Worm (Caenorhabditis elegans) whole organism, L4/young adult: Measurements from ENCODE around the gene pnn-1.

Source experiments
- W03F9.2 ChIP-seq: fragments of 150-350 bp; optimal IDR thresholded peaks from 2 replicates; lab custom pipeline; 2014; ENCODE audit warnings: missing biosample characterization, missing genetic modification characterization
- dao-5 ChIP-seq: sonication (generic microtip); optimal IDR thresholded peaks from 2 replicates; lab custom pipeline; 2016; ENCODE audit warnings: missing genotype, missing genetic modification characterization, moderate library complexity, missing compliant biosample characterization
- him-1 ChIP-seq: sonication (generic microtip); optimal IDR thresholded peaks from 2 replicates; lab custom pipeline; 2016; ENCODE audit warnings: missing genotype, missing genetic modification reagents, missing genetic modification characterization, missing compliant biosample characterization

The pnn-1 gene

ce11 chrV:12995269-12995668 lies 24.4 kb downstream of the pnn-1 start, which contains the start of gene far-5:
Gene far-5 (plus strand): TSS chrV:12995569.
- no peak for TF ChIP-seq dao-5 (tag; lab: Kevin White, UChicago)
- no peak for TF ChIP-seq him-1
- no peak for TF ChIP-seq W03F9.2 (tag; lab: Kevin White, UChicago)

- no peak for TF ChIP-seq W03F9.2 (tag; lab: Kevin White, UChicago)
- TF ChIP-seq dao-5 (tag; lab: Kevin White, UChicago) = no peak
- TF ChIP-seq him-1 = no peak
Observed at ce11 chrV:12997422-12997821, 26.5 kb downstream of the pnn-1 start, which contains the start of gene far-3. Gene far-3 (minus strand): TSS chrV:12997522.

ce11 chrV:12999559-12999958 lies 28.6 kb downstream of the pnn-1 start, which contains the start of gene far-4:
Gene far-4 (minus strand): TSS chrV:12999659.
- TF ChIP-seq W03F9.2 (tag; lab: Kevin White, UChicago) = no peak
- no peak for TF ChIP-seq him-1
- TF ChIP-seq dao-5 (tag; lab: Kevin White, UChicago) = no peak

- TF ChIP-seq dao-5 (tag; lab: Kevin White, UChicago) = no peak
- TF ChIP-seq him-1 = no peak
- TF ChIP-seq W03F9.2 (tag; lab: Kevin White, UChicago) = no peak
Observed at ce11 chrV:13000068-13000467, 29.2 kb downstream of the pnn-1 start.

- TF ChIP-seq W03F9.2 (tag; lab: Kevin White, UChicago) = no peak
- no peak for TF ChIP-seq him-1
- TF ChIP-seq dao-5 (tag; lab: Kevin White, UChicago) = no peak
Observed at ce11 chrV:13002070-13002469, 31.2 kb downstream of the pnn-1 start, which contains the start of gene inft-2. Gene inft-2 (plus strand): TSS chrV:13002317.

- peak; percentile 72 for TF ChIP-seq him-1
- peak; percentile 72 for TF ChIP-seq dao-5 (tag; lab: Kevin White, UChicago)
- TF ChIP-seq W03F9.2 (tag; lab: Kevin White, UChicago) = no peak
Observed at ce11 chrV:13003378-13003777, 32.5 kb downstream of the pnn-1 start.

ce11 chrV:13004374-13004773 lies 33.5 kb downstream of the pnn-1 start:
- TF ChIP-seq W03F9.2 (tag; lab: Kevin White, UChicago) = no peak
- TF ChIP-seq dao-5 (tag; lab: Kevin White, UChicago) = no peak
- TF ChIP-seq him-1 = no peak

ce11 chrV:13006754-13007153 lies 35.8 kb downstream of the pnn-1 start:
- TF ChIP-seq dao-5 (tag; lab: Kevin White, UChicago) (no peak), him-1 (no peak), W03F9.2 (tag; lab: Kevin White, UChicago) (no peak)

- TF ChIP-seq dao-5 (tag; lab: Kevin White, UChicago) (no peak), him-1 (no peak), W03F9.2 (tag; lab: Kevin White, UChicago) (no peak)
Observed at ce11 chrV:13008825-13009224, 37.9 kb downstream of the pnn-1 start, which contains the start of gene F15B9.10. Gene F15B9.10 (minus strand): TSS chrV:13008925.

- TF ChIP-seq dao-5 (tag; lab: Kevin White, UChicago) (no peak), him-1 (no peak), W03F9.2 (tag; lab: Kevin White, UChicago) (no peak)
Observed at ce11 chrV:13009271-13009670, 38.4 kb downstream of the pnn-1 start.

ce11 chrV:13009843-13010242 lies 38.9 kb downstream of the pnn-1 start:
- TF ChIP-seq W03F9.2 (tag; lab: Kevin White, UChicago) (no peak), dao-5 (tag; lab: Kevin White, UChicago) (no peak), him-1 (no peak)

ce11 chrV:13011904-13012303 lies 41.0 kb downstream of the pnn-1 start:
- TF ChIP-seq dao-5 (tag; lab: Kevin White, UChicago) (no peak), W03F9.2 (tag; lab: Kevin White, UChicago) (no peak), him-1 (no peak)

- TF ChIP-seq W03F9.2 (tag; lab: Kevin White, UChicago) (no peak), dao-5 (tag; lab: Kevin White, UChicago) (no peak)
Observed at ce11 chrV:13013158-13013557, 42.2 kb downstream of the pnn-1 start, which contains the start of gene try-10. Gene try-10 (minus strand): TSS chrV:13013258.

ce11 chrV:13013844-13014243 lies 42.9 kb downstream of the pnn-1 start, which contains the start of gene F15B9.6:
Gene F15B9.6 (plus strand): TSS chrV:13014144.
- no peak for TF ChIP-seq W03F9.2 (tag; lab: Kevin White, UChicago)
- TF ChIP-seq dao-5 (tag; lab: Kevin White, UChicago) = no peak
- TF ChIP-seq him-1 = no peak

ce11 chrV:13018233-13018632 lies 47.3 kb downstream of the pnn-1 start:
- TF ChIP-seq W03F9.2 (tag; lab: Kevin White, UChicago) = no peak
- no peak for TF ChIP-seq him-1
